Worm (Caenorhabditis elegans): ENCODE measurements around the gene clr-1.

ce11 chrII:5459534-5459933 lies 6.6 kb upstream of the clr-1 start:
- TF ChIP-seq ama-1 (optimal IDR thresholded peaks at IDR 0.05) (no peak), tbx-37 (GFP tag; conservative IDR thresholded peaks at IDR 0.05) (no peak), tbx-11 (GFP tag; IDR thresholded peaks at IDR 0.05) (no peak)
